Fruit fly (Drosophila melanogaster): ENCODE data around the gene vkg.
A peak's percentile ranks its signal among the peaks of the same experiment; 100 is the strongest.

The vkg gene

dm6 chr2L:5043495-5044146 is 15.6 kb upstream of the vkg start (continued):
- TF ChIP-seq CG6276 (GFP tag; optimal IDR thresholded peaks at IDR 0.05) (peak; percentile 72), CG6808 (GFP tag; optimal IDR thresholded peaks at IDR 0.05) (peak; percentile 61), CG11902 (GFP tag; optimal IDR thresholded peaks at IDR 0.05) (peak; percentile 45), CG34406 (GFP tag; optimal IDR thresholded peaks at IDR 0.05) (peak; percentile 56), CG9139 (GFP tag; optimal IDR thresholded peaks at IDR 0.05) (no peak), fd59A (GFP tag; optimal IDR thresholded peaks at IDR 0.05) (peak; percentile 8), OdsH (GFP tag; optimal IDR thresholded peaks at IDR 0.05) (peak; percentile 85), Gug (GFP tag; IDR thresholded peaks at IDR 0.05) (peak; percentile 57), Ets96B (tag; optimal IDR thresholded peaks at IDR 0.05) (peak; percentile 57)

- peak; percentile 66 for TF ChIP-seq vri (GFP tag; optimal IDR thresholded peaks at IDR 0.05)
- TF ChIP-seq CG4318 (GFP tag; optimal IDR thresholded peaks at IDR 0.05), result no peak
- no peak for TF ChIP-seq Eip93F (GFP tag; optimal IDR thresholded peaks at IDR 0.05)
- TF ChIP-seq salr (GFP tag; optimal IDR thresholded peaks at IDR 0.05), result no peak
- no peak for TF ChIP-seq CG9139 (GFP tag; optimal IDR thresholded peaks at IDR 0.05)
- TF ChIP-seq lz (GFP tag; optimal IDR thresholded peaks at IDR 0.05), result peak; percentile 46
- TF ChIP-seq Ets96B (tag; optimal IDR thresholded peaks at IDR 0.05), result no peak
- peak; percentile 39 for TF ChIP-seq Hr39 (GFP tag; optimal IDR thresholded peaks at IDR 0.05)
- peak; percentile 26 for TF ChIP-seq Smox (GFP tag; optimal IDR thresholded peaks at IDR 0.05)
- no peak for TF ChIP-seq net (GFP tag; optimal IDR thresholded peaks at IDR 0.05)
- no peak for TF ChIP-seq CG8632 (GFP tag; optimal IDR thresholded peaks at IDR 0.05)
- TF ChIP-seq dsx (GFP tag; optimal IDR thresholded peaks at IDR 0.05; ENCODE audit: poor library complexity, severe bottlenecking), result peak; percentile 8
- TF ChIP-seq Sox14 (GFP tag; optimal IDR thresholded peaks at IDR 0.05), result peak; percentile 70
- peak; percentile 42 for TF ChIP-seq Eip75B (GFP tag; optimal IDR thresholded peaks at IDR 0.05)
- peak; percentile 54 for TF ChIP-seq CG3919 (GFP tag; optimal IDR thresholded peaks at IDR 0.05)
- TF ChIP-seq CG16779 (tag; optimal IDR thresholded peaks at IDR 0.05), result no peak
- peak; percentile 43; the same call in 2 of the 3 replicates for TF ChIP-seq eg (GFP tag; IDR thresholded peaks at IDR 0.05)
- no peak for TF ChIP-seq CG6276 (GFP tag; optimal IDR thresholded peaks at IDR 0.05)
- peak; percentile 61 for TF ChIP-seq CG31627 (GFP tag; optimal IDR thresholded peaks at IDR 0.05)
- TF ChIP-seq svp (GFP tag), result peak; percentile 76
- TF ChIP-seq Blimp-1 (GFP tag; optimal IDR thresholded peaks at IDR 0.05), result no peak
- no peak for TF ChIP-seq fd59A (GFP tag; optimal IDR thresholded peaks at IDR 0.05)
- TF ChIP-seq CG6808 (GFP tag; optimal IDR thresholded peaks at IDR 0.05), result no peak
- TF ChIP-seq CG3032 (tag; optimal IDR thresholded peaks at IDR 0.05), result peak; percentile 47
- TF ChIP-seq Sox102F (GFP tag; optimal IDR thresholded peaks at IDR 0.05), result no peak
- TF ChIP-seq Gug (GFP tag; IDR thresholded peaks at IDR 0.05), result no peak
- TF ChIP-seq CG11762 (GFP tag; optimal IDR thresholded peaks at IDR 0.05; ENCODE audit: insufficient read depth), result no peak
- TF ChIP-seq esn (GFP tag; optimal IDR thresholded peaks at IDR 0.05), result peak; percentile 52
- TF ChIP-seq CG1621 (tag; optimal IDR thresholded peaks at IDR 0.05), result no peak
- no peak for TF ChIP-seq CG6854 (GFP tag; optimal IDR thresholded peaks at IDR 0.05)
- TF ChIP-seq spab (GFP tag; optimal IDR thresholded peaks at IDR 0.05), result no peak
- peak; percentile 29 for TF ChIP-seq Ets21C (GFP tag; optimal IDR thresholded peaks at IDR 0.05)
- no peak for TF ChIP-seq CG8119 (GFP tag; IDR thresholded peaks at IDR 0.05)
- TF ChIP-seq CG34406 (GFP tag; optimal IDR thresholded peaks at IDR 0.05), result no peak
- TF ChIP-seq CG6163 (GFP tag; IDR thresholded peaks at IDR 0.05), result no peak
- TF ChIP-seq CG8319 (GFP tag; optimal IDR thresholded peaks at IDR 0.05), result no peak
- TF ChIP-seq fd85E (GFP tag; optimal IDR thresholded peaks at IDR 0.05), result no peak
- peak; percentile 33 for TF ChIP-seq OdsH (GFP tag; optimal IDR thresholded peaks at IDR 0.05)
- no peak for TF ChIP-seq dac (GFP tag; optimal IDR thresholded peaks at IDR 0.05)
- TF ChIP-seq pdm3 (GFP tag; optimal IDR thresholded peaks at IDR 0.05), result peak; percentile 37
- peak; percentile 73 for TF ChIP-seq fkh (GFP tag; optimal IDR thresholded peaks at IDR 0.05)
- TF ChIP-seq CG11902 (GFP tag; optimal IDR thresholded peaks at IDR 0.05), result no peak
- TF ChIP-seq Sox15 (GFP tag; optimal IDR thresholded peaks at IDR 0.05), result no peak
- TF ChIP-seq CG6792 (GFP tag; optimal IDR thresholded peaks at IDR 0.05), result peak; percentile 2
- TF ChIP-seq CG32006 (GFP tag; optimal IDR thresholded peaks at IDR 0.05), result no peak
- TF ChIP-seq CG10669 (GFP tag; optimal IDR thresholded peaks at IDR 0.05), result no peak
- no peak for TF ChIP-seq ss (GFP tag; optimal IDR thresholded peaks at IDR 0.05)
These were observed 15.1 kb upstream of the vkg start, which contains the start of the genes CG33995, CG44000 and CG44001 for dm6 chr2L:5043043-5043442. TSS of gene CG33995 (plus strand) at chr2L:5043270. TSS of gene CG44000 (plus strand) at chr2L:5043270. TSS of gene CG44001 (plus strand) at chr2L:5043270.

Data from whole organism, prepupa.